Worm (Caenorhabditis elegans): ENCODE measurements around the gene F21C10.4.

The F21C10.4 gene

ce11 chrV:9126316-9126715 lies at the start of gene F21C10.4:
Gene F21C10.4 (plus strand): TSS chrV:9126616.
- TF ChIP-seq lin-39 (tag; optimal IDR thresholded peaks at IDR 0.05): no peak
- TF ChIP-seq lin-15B (tag; optimal IDR thresholded peaks at IDR 0.05): no peak
- no peak for TF ChIP-seq attf-4 (tag; optimal IDR thresholded peaks at IDR 0.05)

- TF ChIP-seq fkh-10 (GFP tag; optimal IDR thresholded peaks at IDR 0.05) (no peak), skn-1 (tag; optimal IDR thresholded peaks at IDR 0.05) (no peak), lir-3 (tag; optimal IDR thresholded peaks at IDR 0.05) (no peak), lsy-2 (tag; optimal IDR thresholded peaks at IDR 0.05) (no peak), lin-38 (GFP tag; IDR thresholded peaks at IDR 0.05) (no peak), zag-1 (tag; optimal IDR thresholded peaks at IDR 0.05) (no peak), hif-1 (tag; optimal IDR thresholded peaks at IDR 0.05) (no peak), unc-62 (GFP tag; optimal IDR thresholded peaks at IDR 0.05 in 1 of 2) (peak in 1 of 2 experiments; percentile 53), unc-62 (tag; optimal IDR thresholded peaks at IDR 0.05) (no peak), F37D6.2 (tag; optimal IDR thresholded peaks at IDR 0.05) (no peak), spr-1 (tag; optimal IDR thresholded peaks at IDR 0.05) (no peak), dmd-9 (GFP tag; IDR thresholded peaks at IDR 0.05) (no peak), nhr-28 (tag; optimal IDR thresholded peaks at IDR 0.05) (peak; percentile 66), pqm-1 (tag; optimal IDR thresholded peaks at IDR 0.05) (no peak), saeg-2 (GFP tag; IDR thresholded peaks at IDR 0.05) (no peak), nhr-42 (GFP tag; IDR thresholded peaks at IDR 0.05) (no peak), set-16 (GFP tag; IDR thresholded peaks at IDR 0.05) (no peak), arid-1 (GFP tag; conservative IDR thresholded peaks at IDR 0.05) (no peak), nhr-25 (tag; optimal IDR thresholded peaks at IDR 0.05; ENCODE audit: borderline replicate concordance, insufficient read depth) (no peak)
Observed at ce11 chrV:9078067-9078581, 48.3 kb upstream of the F21C10.4 start.

ce11 chrV:9078815-9079525 lies 47.4 kb upstream of the F21C10.4 start:
- TF ChIP-seq ceh-82 (tag; optimal IDR thresholded peaks at IDR 0.05) (no peak), rbr-2 (tag; optimal IDR thresholded peaks at IDR 0.05) (no peak), vab-7 (GFP tag; IDR thresholded peaks at IDR 0.05) (no peak), lsy-2 (tag; optimal IDR thresholded peaks at IDR 0.05) (no peak), unc-39 (tag; optimal IDR thresholded peaks at IDR 0.05) (no peak), duxl-1 (tag; optimal IDR thresholded peaks at IDR 0.05; ENCODE audit: poor library complexity) (no peak), tra-1 (GFP tag; IDR thresholded peaks at IDR 0.05) (peak; percentile 44; the same call in 1 of the 2 replicates), dmd-9 (GFP tag; IDR thresholded peaks at IDR 0.05) (no peak), nhr-111 (GFP tag; optimal IDR thresholded peaks at IDR 0.05) (no peak), lin-39 (tag; optimal IDR thresholded peaks at IDR 0.05) (no peak), mxl-2 (GFP tag; conservative IDR thresholded peaks at IDR 0.05) (no peak), F44E2.7 (GFP tag; IDR thresholded peaks at IDR 0.05) (no peak), egl-43 (GFP tag; IDR thresholded peaks at IDR 0.05) (no peak), zfp-2 (tag; optimal IDR thresholded peaks at IDR 0.05) (no peak), T26A8.4 (GFP tag; IDR thresholded peaks at IDR 0.05) (0 out of 2 replicates have a peak, but pooled peaks have one; percentile 37), nhr-25 (tag; optimal IDR thresholded peaks at IDR 0.05; ENCODE audit: borderline replicate concordance, insufficient read depth) (no peak), tag-97 (GFP tag; IDR thresholded peaks at IDR 0.05) (no peak), R02D3.7 (tag; optimal IDR thresholded peaks at IDR 0.05) (no peak), unc-62 (GFP tag; optimal IDR thresholded peaks at IDR 0.05 in 1 of 2) (peak in 1 of 2 experiments; percentile 93), unc-62 (tag; optimal IDR thresholded peaks at IDR 0.05) (no peak), Y48G9A.11 (GFP tag; IDR thresholded peaks at IDR 0.05) (no peak), dve-1 (tag; optimal IDR thresholded peaks at IDR 0.05; ENCODE audit: insufficient read depth) (peak; percentile 74), sdz-12 (GFP tag; optimal IDR thresholded peaks at IDR 0.05) (no peak), mep-1 (tag; optimal IDR thresholded peaks at IDR 0.05) (no peak), mes-2 (tag; optimal IDR thresholded peaks at IDR 0.05; ENCODE audit: poor library complexity, severe bottlenecking) (peak; percentile 33), zfp-3 (GFP tag; conservative IDR thresholded peaks at IDR 0.05) (no peak), hlh-11 (tag; optimal IDR thresholded peaks at IDR 0.05) (peak; percentile 89), lir-3 (tag; optimal IDR thresholded peaks at IDR 0.05) (no peak), D1046.2 (GFP tag; IDR thresholded peaks at IDR 0.05) (no peak), F49E8.2 (tag; optimal IDR thresholded peaks at IDR 0.05; ENCODE audit: borderline replicate concordance) (no peak), jun-1 (tag; optimal IDR thresholded peaks at IDR 0.05) (no peak)
